Fruit fly (Drosophila melanogaster): ENCODE results near the gene bowl.

Gene bowl

DNA sequence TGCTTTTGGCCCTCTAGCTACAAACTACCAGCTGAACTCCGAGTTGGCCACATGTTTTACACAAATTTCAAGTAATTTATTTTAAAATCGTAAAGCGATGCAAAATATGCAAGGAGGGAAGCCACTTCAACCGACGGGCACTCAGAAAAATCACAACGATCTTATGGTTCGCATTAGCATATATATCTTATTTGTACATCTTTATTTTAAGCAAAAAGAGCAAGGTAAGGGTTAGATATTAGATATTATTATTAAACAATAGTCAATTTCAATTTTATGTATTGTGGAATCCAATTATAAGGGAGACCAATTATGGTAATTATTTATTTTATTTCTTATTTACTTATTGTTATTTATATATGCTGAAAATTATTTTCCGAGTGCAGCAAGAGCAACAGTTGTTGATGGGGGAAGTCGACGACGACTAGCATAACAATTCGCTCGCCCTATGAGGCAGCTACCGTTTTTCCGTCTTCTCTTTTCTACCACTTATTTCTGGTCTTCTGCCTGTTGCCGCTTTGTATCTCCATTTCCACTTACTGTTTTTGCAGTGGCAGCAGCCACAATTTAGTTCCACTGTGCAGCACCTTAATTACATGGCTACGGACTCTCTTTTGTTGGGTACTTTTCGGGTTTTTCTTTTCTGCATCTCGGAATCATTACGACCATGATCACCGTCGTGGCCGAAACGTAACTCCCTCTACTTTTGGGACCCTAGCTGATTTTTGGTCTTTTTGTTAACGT, 1.6 kb upstream of the bowl start (continued):
- peak; percentile 20 for TF ChIP-seq Fer1 (GFP tag; optimal IDR thresholded peaks at IDR 0.05)
- no peak for TF ChIP-seq dan (GFP tag; IDR thresholded peaks at IDR 0.05)
- no peak for TF ChIP-seq CG7928 (GFP tag; optimal IDR thresholded peaks at IDR 0.05)
- peak; percentile 61 for TF ChIP-seq Ssrp (tag; optimal IDR thresholded peaks at IDR 0.05)
- no peak for TF ChIP-seq grn (GFP tag; optimal IDR thresholded peaks at IDR 0.05)
- no peak for TF ChIP-seq crol (GFP tag; IDR thresholded peaks at IDR 0.05)
- TF ChIP-seq Xrp1 (GFP tag; IDR thresholded peaks at IDR 0.05) = peak; percentile 66
- peak; percentile 72 for TF ChIP-seq Sox100B (GFP tag; optimal IDR thresholded peaks at IDR 0.05)
- TF ChIP-seq vnd (GFP tag; IDR thresholded peaks at IDR 0.05; ENCODE audit: partially characterized antibody) = no peak
- TF ChIP-seq Oli (tag; optimal IDR thresholded peaks at IDR 0.05) = peak; percentile 55
- no peak for TF ChIP-seq CG3726 (GFP tag; IDR thresholded peaks at IDR 0.05)
- no peak for TF ChIP-seq Fer3 (tag; optimal IDR thresholded peaks at IDR 0.05)
- no peak for TF ChIP-seq CG17612 (GFP tag; IDR thresholded peaks at IDR 0.05)
- TF ChIP-seq Atf3 (GFP tag; optimal IDR thresholded peaks at IDR 0.05) = no peak
- TF ChIP-seq stwl (tag; optimal IDR thresholded peaks at IDR 0.05) = no peak
- no peak for TF ChIP-seq hth (optimal IDR thresholded peaks at IDR 0.05)
- TF ChIP-seq Aef1 (GFP tag; IDR thresholded peaks at IDR 0.05) = no peak
- no peak for TF ChIP-seq pho (GFP tag; optimal IDR thresholded peaks at IDR 0.05)
- peak in 1 of 2 experiments; percentile 80 for TF ChIP-seq Eip74EF (GFP tag; optimal IDR thresholded peaks at IDR 0.05)
- 0 out of 3 replicates have a peak, but pooled peaks have one; percentile 46 for TF ChIP-seq dysf (GFP tag; IDR thresholded peaks at IDR 0.05)
- no peak for TF ChIP-seq CG17912 (GFP tag; optimal IDR thresholded peaks at IDR 0.05)
- TF ChIP-seq CG8944 (GFP tag; optimal IDR thresholded peaks at IDR 0.05) = no peak
- TF ChIP-seq CG7556 (GFP tag; optimal IDR thresholded peaks at IDR 0.05) = peak; percentile 71
- no peak for TF ChIP-seq ssp (GFP tag; IDR thresholded peaks at IDR 0.05)
- no peak for TF ChIP-seq CG1647 (GFP tag; optimal IDR thresholded peaks at IDR 0.05)
- no peak for TF ChIP-seq NC2α (GFP tag; optimal IDR thresholded peaks at IDR 0.05)
- peak; percentile 58 for TF ChIP-seq row (GFP tag; IDR thresholded peaks at IDR 0.05)
- TF ChIP-seq Blimp-1 (GFP tag; optimal IDR thresholded peaks at IDR 0.05) = peak; percentile 78
- TF ChIP-seq Nf-YC (tag; optimal IDR thresholded peaks at IDR 0.05) = peak; percentile 10
- TF ChIP-seq sima (GFP tag; optimal IDR thresholded peaks at IDR 0.05) = no peak
- no peak for TF ChIP-seq bcd (GFP tag; optimal IDR thresholded peaks at IDR 0.05)
- TF ChIP-seq sr (GFP tag; IDR thresholded peaks at IDR 0.05) = no peak
- no peak for TF ChIP-seq Dp (GFP tag; optimal IDR thresholded peaks at IDR 0.05)
- peak; percentile 52 for TF ChIP-seq nom (GFP tag; optimal IDR thresholded peaks at IDR 0.05)
- TF ChIP-seq CG16779 (GFP tag; IDR thresholded peaks at IDR 0.05) = no peak
- peak in 1 of 2 experiments; percentile 1 for TF ChIP-seq dpn (GFP tag; optimal IDR thresholded peaks at IDR 0.05)
- TF ChIP-seq CG17359 (tag; optimal IDR thresholded peaks at IDR 0.05) = peak; percentile 68
- TF ChIP-seq tna (GFP tag; IDR thresholded peaks at IDR 0.05; ENCODE audit: partially characterized antibody) = no peak
- no peak for TF ChIP-seq H15 (GFP tag; IDR thresholded peaks at IDR 0.05)
- no peak for TF ChIP-seq slp2 (GFP tag; optimal IDR thresholded peaks at IDR 0.05)
- TF ChIP-seq CG8388 (GFP tag; optimal IDR thresholded peaks at IDR 0.05) = peak; percentile 54
- TF ChIP-seq lbe (GFP tag; optimal IDR thresholded peaks at IDR 0.05) = peak; percentile 23
- no peak for TF ChIP-seq CG12299 (tag; optimal IDR thresholded peaks at IDR 0.05)
- no peak for TF ChIP-seq CG3847 (GFP tag; IDR thresholded peaks at IDR 0.05)
- no peak for TF ChIP-seq crc (GFP tag; optimal IDR thresholded peaks at IDR 0.05)
- TF ChIP-seq shn (GFP tag; optimal IDR thresholded peaks at IDR 0.05) = no peak
- no peak for TF ChIP-seq CG4730 (GFP tag; IDR thresholded peaks at IDR 0.05)
- no peak for TF ChIP-seq exex (tag; optimal IDR thresholded peaks at IDR 0.05)
- no peak for TF ChIP-seq CG10431 (GFP tag; optimal IDR thresholded peaks at IDR 0.05)
- no peak for TF ChIP-seq sens-2 (GFP tag; IDR thresholded peaks at IDR 0.05)

Measured in whole organism, embryonic.